Worm (Caenorhabditis elegans) whole organism, L1 larva: Measurements from ENCODE around the gene C03F11.2.

ENCODE experiments used
- ama-1 ChIP-seq: fragments of 150-350 bp; optimal IDR thresholded peaks from 2 replicates; lab custom pipeline; 2014
- ceh-82 ChIP-seq, 3 experiments: fragments of 150-350 bp in 1 of 3; sonication (generic microtip) in 2 of 3; optimal IDR thresholded peaks; 2 replicates each; lab custom pipeline; 2014 to 2017; ENCODE audit warnings: missing biosample characterization in 3 of 3, missing genetic modification characterization in 3 of 3
- efl-1 ChIP-seq, 4 experiments: fragments of 150-350 bp; optimal IDR thresholded peaks in 3 of 4; peaks in 1 of 4; 1 replicate in 1 of 4; 2 replicates in 3 of 4; lab custom pipeline; 2014; ENCODE audit warnings: missing biosample characterization in 2 of 4, missing genetic modification characterization in 2 of 4, missing genetic modification reagents in 2 of 4
- lin-13 ChIP-seq: fragments of 150-350 bp; optimal IDR thresholded peaks from 2 replicates; lab custom pipeline; 2014; ENCODE audit warnings: missing biosample characterization, missing genetic modification reagents, missing genetic modification characterization
- lin-39 ChIP-seq: fragments of 150-350 bp; optimal IDR thresholded peaks from 2 replicates; lab custom pipeline; 2014; ENCODE audit warnings: missing biosample characterization, missing genetic modification reagents, missing genetic modification characterization
- nhr-77 ChIP-seq: fragments of 150-350 bp; optimal IDR thresholded peaks from 2 replicates; lab custom pipeline; 2014; ENCODE audit warnings: missing biosample characterization, missing genetic modification characterization
- pqm-1 ChIP-seq: sonication (generic microtip); optimal IDR thresholded peaks from 3 replicates; lab custom pipeline; 2017; ENCODE audit warnings: missing biosample characterization, missing genetic modification characterization
- zip-4 ChIP-seq: fragments of 200-800 bp; sonication (Bioruptor generic); optimal IDR thresholded peaks from 2 replicates; lab custom pipeline; 2018; ENCODE audit warnings: mild to moderate bottlenecking, missing genetic modification characterization, moderate library complexity, missing compliant biosample characterization
- ztf-4 ChIP-seq: fragments of 150-350 bp; optimal IDR thresholded peaks from 2 replicates; lab custom pipeline; 2014; ENCODE audit warnings: missing biosample characterization, missing genetic modification characterization

ce11 chrX:5370605-5371004, 26.6 kb downstream of the C03F11.2 start:
- no peak for TF ChIP-seq lin-13 (GFP tag; lab: Kevin White, UChicago)
- TF ChIP-seq ztf-4 (tag; lab: Kevin White, UChicago), result no peak
- no peak for TF ChIP-seq lin-39
- no peak for TF ChIP-seq ama-1
- TF ChIP-seq pqm-1, result no peak
- no peak for TF ChIP-seq ceh-82 (tag; optimal IDR thresholded peaks at IDR 0.05; lab: Kevin White, UChicago)
- TF ChIP-seq nhr-77 (tag; lab: Kevin White, UChicago), result no peak
- no peak for TF ChIP-seq zip-4
- TF ChIP-seq efl-1 (optimal IDR thresholded peaks at IDR 0.05; lab: Kevin White, UChicago), result no peak
- peak in 1 of 2 experiments; percentile 53 for TF ChIP-seq efl-1 (GFP tag; optimal IDR thresholded peaks at IDR 0.05 in 1 of 2; lab: Kevin White, UChicago)
